Worm (Caenorhabditis elegans) whole organism, L3 larva: Measurements from ENCODE around the gene F54C8.7.

Experiments
- elt-1 ChIP-seq: fragments of 150-350 bp; optimal IDR thresholded peaks from 2 replicates; lab custom pipeline; 2014; ENCODE audit warnings: missing biosample characterization, missing genetic modification characterization
- elt-3 ChIP-seq, 3 experiments: fragments of 150-350 bp in 1 of 3; sonication (generic microtip) in 2 of 3; optimal IDR thresholded peaks; 2 replicates in 2 of 3; 4 replicates in 1 of 3; lab custom pipeline; 2014 to 2017; ENCODE audit warnings: missing biosample characterization in 3 of 3, missing genetic modification characterization in 3 of 3
- fkh-10 ChIP-seq: sonication (generic microtip); optimal IDR thresholded peaks from 2 replicates; lab custom pipeline; 2017; ENCODE audit warnings: missing biosample characterization, missing genetic modification reagents, missing genetic modification characterization
- fos-1 ChIP-seq: fragments of 150-350 bp; optimal IDR thresholded peaks from 2 replicates; lab custom pipeline; 2014; ENCODE audit warnings: missing biosample characterization, missing genetic modification characterization
- nfya-1 ChIP-seq: sonication (generic microtip); optimal IDR thresholded peaks from 2 replicates; lab custom pipeline; 2017; ENCODE audit warnings: missing genetic modification characterization, mild to moderate bottlenecking, missing compliant biosample characterization, antibody characterized with exemption, moderate library complexity; ENCODE audit not compliant: insufficient read depth
- nhr-77 ChIP-seq: fragments of 150-350 bp; optimal IDR thresholded peaks from 2 replicates; lab custom pipeline; 2014; ENCODE audit warnings: missing biosample characterization, missing genetic modification characterization
- pha-4 ChIP-seq: fragments of 150-350 bp; optimal IDR thresholded peaks from 2 replicates; lab custom pipeline; 2014; ENCODE audit warnings: missing biosample characterization, missing genetic modification reagents, missing genetic modification characterization
- snpc-4 ChIP-seq: fragments of 150-350 bp; optimal IDR thresholded peaks from 2 replicates; lab custom pipeline; 2014; ENCODE audit warnings: missing biosample characterization, missing genetic modification characterization
- unc-62 ChIP-seq: fragments of 150-350 bp; sonication (generic microtip); optimal IDR thresholded peaks from 4 replicates; lab custom pipeline; 2014; ENCODE audit warnings: missing biosample characterization, missing genetic modification reagents, missing genetic modification characterization

ce11 chrIII:9494209-9494608 lies 40.3 kb upstream of the F54C8.7 start:
- TF ChIP-seq fkh-10 (GFP tag; lab: Kevin White, UChicago) = no peak
- no peak for TF ChIP-seq pha-4 (tag; lab: Kevin White, UChicago)
- no peak for TF ChIP-seq fos-1 (tag; lab: Kevin White, UChicago)
- TF ChIP-seq unc-62 (GFP tag; lab: Kevin White, UChicago) = no peak
- no peak for TF ChIP-seq elt-1 (tag; lab: Kevin White, UChicago)
- TF ChIP-seq nfya-1 (tag; lab: Kevin White, UChicago) = no peak
- TF ChIP-seq nhr-77 (tag; lab: Kevin White, UChicago) = no peak
- no peak for TF ChIP-seq elt-3 (tag; optimal IDR thresholded peaks at IDR 0.05; lab: Kevin White, UChicago)
- no peak for TF ChIP-seq snpc-4
